Worm (Caenorhabditis elegans) whole organism, L2 larva: ENCODE data around the gene bigr-1.

Source experiments
- F13H6.1 ChIP-seq: sonication (generic microtip); optimal IDR thresholded peaks from 2 replicates; lab custom pipeline; 2016; ENCODE audit warnings: missing genetic modification characterization, missing compliant biosample characterization
- Y55F3AM.14 ChIP-seq: fragments of 200-800 bp; sonication (Bioruptor generic); optimal IDR thresholded peaks from 2 replicates; lab custom pipeline; 2018; ENCODE audit warnings: mild to moderate bottlenecking, missing genetic modification characterization, missing compliant biosample characterization
- ZK546.5 ChIP-seq: sonication (generic microtip); optimal IDR thresholded peaks from 2 replicates; lab custom pipeline; 2017; ENCODE audit warnings: missing biosample characterization, missing genetic modification characterization
- alr-1 ChIP-seq: fragments of 150-350 bp; optimal IDR thresholded peaks from 2 replicates; lab custom pipeline; 2014; ENCODE audit warnings: missing biosample characterization, missing genetic modification characterization
- aly-2 ChIP-seq: fragments of 150-350 bp; optimal IDR thresholded peaks from 2 replicates; lab custom pipeline; 2014; ENCODE audit warnings: missing biosample characterization, missing genetic modification characterization
- ceh-82 ChIP-seq: fragments of 150-350 bp; optimal IDR thresholded peaks from 2 replicates; lab custom pipeline; 2014; ENCODE audit warnings: missing biosample characterization, missing genetic modification characterization
- lin-11 ChIP-seq: fragments of 150-350 bp; sonication (generic microtip); optimal IDR thresholded peaks from 2 replicates; lab custom pipeline; 2014; ENCODE audit warnings: missing biosample characterization, missing genetic modification characterization, inconsistent platforms, mixed read lengths
- nhr-10 ChIP-seq: sonication (generic microtip); optimal IDR thresholded peaks from 2 replicates; lab custom pipeline; 2017; ENCODE audit warnings: missing biosample characterization, missing genetic modification characterization
- nhr-77 ChIP-seq: fragments of 150-350 bp; optimal IDR thresholded peaks from 2 replicates; lab custom pipeline; 2014; ENCODE audit warnings: missing biosample characterization, missing genetic modification characterization
- snpc-4 ChIP-seq: fragments of 150-350 bp; optimal IDR thresholded peaks from 2 replicates; lab custom pipeline; 2014; ENCODE audit warnings: missing biosample characterization, missing genetic modification characterization
- unc-55 ChIP-seq: fragments of 150-350 bp; sonication (generic microtip); optimal IDR thresholded peaks from 3 replicates; lab custom pipeline; 2014; ENCODE audit warnings: missing biosample characterization, missing genetic modification reagents, missing genetic modification characterization

DNA sequence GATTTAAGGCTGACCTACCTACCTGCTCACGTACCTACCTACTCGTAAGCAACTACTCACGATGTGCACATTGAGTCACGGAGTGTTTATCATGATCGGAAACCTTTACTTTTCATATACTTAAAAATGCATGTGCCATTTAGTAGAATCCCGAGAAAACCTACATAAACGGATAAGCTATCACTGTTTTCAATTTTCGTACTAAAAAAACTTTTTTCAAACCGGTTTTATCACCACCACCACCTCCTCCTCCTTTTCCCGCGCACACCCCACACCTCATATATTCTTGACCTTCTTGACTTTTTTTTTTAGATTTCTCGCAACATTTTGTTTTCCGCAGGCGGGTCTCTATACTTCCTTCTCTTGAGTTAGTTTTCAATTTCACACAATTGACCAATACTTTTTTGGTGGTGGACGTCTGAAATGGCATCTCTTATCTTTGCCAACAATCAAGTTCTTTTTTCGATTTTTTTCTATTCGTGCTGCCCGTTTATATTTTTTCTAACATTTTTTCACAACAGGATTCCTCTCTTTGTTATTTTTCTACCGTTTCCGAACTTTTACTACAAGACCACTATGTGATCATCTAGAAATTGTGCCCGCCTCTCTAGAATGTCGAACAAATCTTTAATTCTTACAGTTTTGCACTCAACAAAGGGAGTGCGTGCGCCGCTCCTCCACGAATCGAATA is 21.3 kb downstream of the bigr-1 start, which contains the start of gene srap-1:
- no peak for TF ChIP-seq nhr-10 (tag; lab: Kevin White, UChicago)
- TF ChIP-seq ceh-82: no peak
- TF ChIP-seq alr-1 (tag; lab: Kevin White, UChicago): no peak
- TF ChIP-seq snpc-4: no peak
- no peak for TF ChIP-seq ZK546.5 (tag; lab: Kevin White, UChicago)
- TF ChIP-seq unc-55 (GFP tag; lab: Kevin White, UChicago): no peak
- no peak for TF ChIP-seq lin-11
- no peak for TF ChIP-seq F13H6.1
- TF ChIP-seq nhr-77 (tag; lab: Kevin White, UChicago): no peak
- no peak for TF ChIP-seq Y55F3AM.14 (GFP tag; lab: Kevin White, UChicago)
- no peak for TF ChIP-seq aly-2 (tag; lab: Kevin White, UChicago)
